Worm (Caenorhabditis elegans) whole organism, L4 larva: ENCODE results near the gene erp-44.2.
A peak's percentile ranks its signal among the peaks of the same experiment; 100 is the strongest.

Experiments used
- F10B5.3 ChIP-seq: sonication (generic microtip); optimal IDR thresholded peaks from 2 replicates; lab custom pipeline; 2016; ENCODE audit warnings: mild to moderate bottlenecking, missing genetic modification characterization, missing compliant biosample characterization
- R02D3.7 ChIP-seq: fragments of 150-350 bp; sonication (generic microtip); optimal IDR thresholded peaks from 3 replicates; lab custom pipeline; 2014; ENCODE audit warnings: missing biosample characterization, missing genetic modification characterization
- Y105C5A.15 ChIP-seq: fragments of 200-800 bp; sonication (Bioruptor generic); IDR thresholded peaks from 2 replicates; pipeline ENCODE4 v1.3.6; 2022; ENCODE audit warnings: missing genetic modification characterization, missing compliant biosample characterization
- Y48G9A.11 ChIP-seq: fragments of 200-800 bp; sonication (Bioruptor generic); IDR thresholded peaks from 2 replicates; pipeline ENCODE4 v1.3.6; 2022; ENCODE audit warnings: missing genetic modification reagents, missing genetic modification characterization, missing compliant biosample characterization
- Y5F2A.4 ChIP-seq: fragments of 200-800 bp; sonication (Bioruptor generic); optimal IDR thresholded peaks from 2 replicates; lab custom pipeline; 2018; ENCODE audit warnings: mild to moderate bottlenecking, missing genetic modification characterization, missing compliant biosample characterization
- ZK337.2 ChIP-seq: fragments of 200-800 bp; sonication (Bioruptor generic); IDR thresholded peaks from 2 replicates; pipeline ENCODE4 v1.3.6; 2022; ENCODE audit warnings: missing genetic modification reagents, missing genetic modification characterization, missing compliant biosample characterization
- aha-1 ChIP-seq: fragments of 150-350 bp; peaks from one replicate; lab custom pipeline; 2014; ENCODE audit warnings: missing biosample characterization, missing genetic modification characterization
- aly-2 ChIP-seq: sonication (generic microtip); optimal IDR thresholded peaks from 2 replicates; lab custom pipeline; 2018; ENCODE audit warnings: missing biosample characterization, missing genetic modification characterization
- arid-1 ChIP-seq: fragments of 200-800 bp; sonication (Bioruptor generic); conservative IDR thresholded peaks from 2 replicates; pipeline ENCODE4 v1.3.6; 2022; ENCODE audit warnings: missing genetic modification reagents, missing genetic modification characterization, missing compliant biosample characterization
- ceh-28 ChIP-seq: fragments of 150-350 bp; optimal IDR thresholded peaks from 2 replicates; lab custom pipeline; 2014; ENCODE audit warnings: missing biosample characterization, missing genetic modification reagents, missing genetic modification characterization
- ceh-44 ChIP-seq: fragments of 200-800 bp; sonication (Bioruptor generic); IDR thresholded peaks from 2 replicates; pipeline ENCODE4 v1.3.6; 2022; ENCODE audit warnings: missing genetic modification reagents, missing genetic modification characterization, missing compliant biosample characterization
- ces-1 ChIP-seq: fragments of 150-350 bp; sonication (generic microtip); optimal IDR thresholded peaks from 4 replicates; lab custom pipeline; 2014; ENCODE audit warnings: missing biosample characterization, missing genetic modification reagents, missing genetic modification characterization
- cey-2 ChIP-seq: sonication (generic microtip); optimal IDR thresholded peaks from 3 replicates; lab custom pipeline; 2017; ENCODE audit warnings: missing genetic modification characterization, mild to moderate bottlenecking, missing compliant biosample characterization, antibody characterized with exemption, borderline replicate concordance; ENCODE audit not compliant: insufficient read depth
- ctbp-1 ChIP-seq: fragments of 200-800 bp; sonication (Bioruptor generic); IDR thresholded peaks from 2 replicates; pipeline ENCODE4 v1.3.6; 2022; ENCODE audit warnings: missing genetic modification reagents, missing genetic modification characterization, missing compliant biosample characterization
- daf-16 ChIP-seq, 3 experiments: sonication (generic microtip); optimal IDR thresholded peaks; 2 replicates each; lab custom pipeline; 2016 to 2017; ENCODE audit warnings: missing genetic modification characterization in 3 of 3, missing genetic modification reagents in 3 of 3, mild to moderate bottlenecking in 2 of 3, missing compliant biosample characterization in 2 of 3, missing biosample characterization in 1 of 3, moderate library complexity in 1 of 3
- dmd-8 ChIP-seq: fragments of 200-800 bp; sonication (Bioruptor generic); IDR thresholded peaks from 2 replicates; pipeline ENCODE4 v1.3.6; 2022; ENCODE audit warnings: missing genetic modification characterization, missing compliant biosample characterization
- fkh-10 ChIP-seq: fragments of 150-350 bp; optimal IDR thresholded peaks from 2 replicates; lab custom pipeline; 2014; ENCODE audit warnings: missing biosample characterization, missing genetic modification reagents, missing genetic modification characterization
- gei-8 ChIP-seq: fragments of 200-800 bp; sonication (Bioruptor generic); optimal IDR thresholded peaks from 2 replicates; lab custom pipeline; 2018; ENCODE audit warnings: mild to moderate bottlenecking, missing genetic modification characterization, missing compliant biosample characterization
- hif-1 ChIP-seq, 2 experiments: sonication (generic microtip); optimal IDR thresholded peaks; 2 replicates each; lab custom pipeline; 2016 to 2017; ENCODE audit warnings: missing compliant biosample characterization in 2 of 2, missing genetic modification characterization in 2 of 2, missing genetic modification reagents in 2 of 2, missing genotype in 2 of 2, mild to moderate bottlenecking in 1 of 2
- hlh-11 ChIP-seq: fragments of 200-800 bp; sonication (Bioruptor generic); optimal IDR thresholded peaks from 2 replicates; lab custom pipeline; 2018; ENCODE audit warnings: mild to moderate bottlenecking, missing genetic modification characterization, missing compliant biosample characterization
- hlh-30 ChIP-seq: sonication (generic microtip); optimal IDR thresholded peaks from 2 replicates; lab custom pipeline; 2017; ENCODE audit warnings: antibody characterized with exemption, mild to moderate bottlenecking, missing genetic modification characterization, missing compliant biosample characterization; ENCODE audit not compliant: insufficient read depth
- lin-1 ChIP-seq: fragments of 200-800 bp; sonication (Bioruptor generic); IDR thresholded peaks from 2 replicates; pipeline ENCODE4 v1.3.6; 2022; ENCODE audit warnings: missing genetic modification reagents, missing genetic modification characterization, missing compliant biosample characterization
- lin-13 ChIP-seq: fragments of 150-350 bp; optimal IDR thresholded peaks from 2 replicates; lab custom pipeline; 2014; ENCODE audit warnings: missing biosample characterization, missing genetic modification reagents, missing genetic modification characterization
- lin-29 ChIP-seq: fragments of 200-800 bp; sonication (Bioruptor generic); IDR thresholded peaks from 2 replicates; pipeline ENCODE4 v1.3.6; 2022; ENCODE audit warnings: missing genetic modification reagents, missing genetic modification characterization, missing compliant biosample characterization
- lin-38 ChIP-seq: fragments of 200-800 bp; sonication (Bioruptor generic); IDR thresholded peaks from 2 replicates; pipeline ENCODE4 v1.3.6; 2022; ENCODE audit warnings: missing genetic modification reagents, missing genetic modification characterization, missing compliant biosample characterization
- madf-5 ChIP-seq, 2 experiments: fragments of 200-800 bp; sonication (Bioruptor generic); IDR thresholded peaks; 2 replicates each; pipeline ENCODE4 v1.3.6; 2022; ENCODE audit warnings: missing compliant biosample characterization in 2 of 2, missing genetic modification characterization in 2 of 2
- madf-9 ChIP-seq: fragments of 200-800 bp; sonication (Bioruptor generic); conservative IDR thresholded peaks from 2 replicates; pipeline ENCODE4 v1.3.6; 2022; ENCODE audit warnings: missing genetic modification reagents, missing genetic modification characterization, missing compliant biosample characterization
- mep-1 ChIP-seq: fragments of 150-350 bp; sonication (generic microtip); optimal IDR thresholded peaks from 3 replicates; lab custom pipeline; 2014; ENCODE audit warnings: missing biosample characterization, missing genetic modification characterization
- mes-2 ChIP-seq: sonication (generic microtip); optimal IDR thresholded peaks from 2 replicates; lab custom pipeline; 2016; ENCODE audit warnings: missing genotype, mild to moderate bottlenecking, missing genetic modification characterization, missing compliant biosample characterization; ENCODE audit not compliant: poor library complexity, severe bottlenecking
- nhr-11 ChIP-seq: fragments of 150-350 bp; optimal IDR thresholded peaks from 2 replicates; lab custom pipeline; 2014; ENCODE audit warnings: missing biosample characterization, missing genetic modification characterization
- nhr-25 ChIP-seq: sonication (generic microtip); optimal IDR thresholded peaks from 2 replicates; lab custom pipeline; 2017; ENCODE audit warnings: missing genetic modification characterization, mild to moderate bottlenecking, missing compliant biosample characterization, antibody characterized with exemption, moderate library complexity, borderline replicate concordance; ENCODE audit not compliant: insufficient read depth
- nhr-28 ChIP-seq: fragments of 150-350 bp; optimal IDR thresholded peaks from 2 replicates; lab custom pipeline; 2014; ENCODE audit warnings: missing biosample characterization, missing genetic modification characterization
- nhr-42 ChIP-seq: fragments of 200-800 bp; sonication (Bioruptor generic); IDR thresholded peaks from 2 replicates; pipeline ENCODE4 v1.3.6; 2022; ENCODE audit warnings: missing genetic modification characterization, missing compliant biosample characterization
- nhr-48 ChIP-seq: sonication (generic microtip); optimal IDR thresholded peaks from 2 replicates; lab custom pipeline; 2016; ENCODE audit warnings: mild to moderate bottlenecking, missing genetic modification characterization, missing compliant biosample characterization
- nhr-6 ChIP-seq: fragments of 150-350 bp; optimal IDR thresholded peaks from 2 replicates; lab custom pipeline; 2014; ENCODE audit warnings: missing biosample characterization, missing genetic modification characterization
- php-3 ChIP-seq: fragments of 200-800 bp; sonication (Bioruptor generic); IDR thresholded peaks from 2 replicates; pipeline ENCODE4 v1.3.6; 2022; ENCODE audit warnings: missing genetic modification reagents, missing genetic modification characterization, missing compliant biosample characterization
- pqm-1 ChIP-seq: sonication (generic microtip); optimal IDR thresholded peaks from 2 replicates; lab custom pipeline; 2017; ENCODE audit warnings: missing biosample characterization, missing genetic modification characterization
- rbr-2 ChIP-seq: sonication (generic microtip); optimal IDR thresholded peaks from 2 replicates; lab custom pipeline; 2016; ENCODE audit warnings: missing genotype, missing genetic modification characterization, missing compliant biosample characterization
- saeg-2 ChIP-seq: fragments of 200-800 bp; sonication (Bioruptor generic); IDR thresholded peaks from 2 replicates; pipeline ENCODE4 v1.3.6; 2022; ENCODE audit warnings: missing genetic modification reagents, missing genetic modification characterization, missing compliant biosample characterization
- sdz-12 ChIP-seq: fragments of 200-800 bp; sonication (Bioruptor generic); optimal IDR thresholded peaks from 2 replicates; lab custom pipeline; 2018; ENCODE audit warnings: mild to moderate bottlenecking, missing genetic modification characterization, missing compliant biosample characterization
- set-16 ChIP-seq: fragments of 200-800 bp; sonication (Bioruptor generic); IDR thresholded peaks from 2 replicates; pipeline ENCODE4 v1.3.6; 2022; ENCODE audit warnings: missing genetic modification reagents, missing genetic modification characterization, missing compliant biosample characterization
- skn-1 ChIP-seq: fragments of 150-350 bp; optimal IDR thresholded peaks from 2 replicates; lab custom pipeline; 2014; ENCODE audit warnings: missing biosample characterization, missing genetic modification characterization
- tag-97 ChIP-seq: fragments of 200-800 bp; sonication (Bioruptor generic); IDR thresholded peaks from 2 replicates; pipeline ENCODE4 v1.3.6; 2022; ENCODE audit warnings: missing genetic modification characterization, missing compliant biosample characterization
- tra-1 ChIP-seq: fragments of 200-800 bp; sonication (Bioruptor generic); IDR thresholded peaks from 2 replicates; pipeline ENCODE4 v1.3.6; 2022; ENCODE audit warnings: missing genetic modification reagents, missing genetic modification characterization, missing compliant biosample characterization
- unc-39 ChIP-seq: sonication (generic microtip); optimal IDR thresholded peaks from 2 replicates; lab custom pipeline; 2017; ENCODE audit warnings: missing biosample characterization, missing genetic modification characterization
- unc-62 ChIP-seq, 3 experiments: fragments of 150-350 bp in 1 of 3; sonication (generic microtip); optimal IDR thresholded peaks in 2 of 3; peaks in 1 of 3; 1 replicate in 1 of 3; 2 replicates in 2 of 3; lab custom pipeline; 2014 to 2017; ENCODE audit warnings: missing biosample characterization in 3 of 3, missing genetic modification characterization in 3 of 3, missing genetic modification reagents in 3 of 3, missing genotype in 1 of 3
- zfp-2 ChIP-seq: sonication (generic microtip); optimal IDR thresholded peaks from 2 replicates; lab custom pipeline; 2016; ENCODE audit warnings: mild to moderate bottlenecking, missing genetic modification characterization, missing compliant biosample characterization
- zfp-3 ChIP-seq: fragments of 200-800 bp; sonication (Bioruptor generic); conservative IDR thresholded peaks from 2 replicates; pipeline ENCODE4 v1.3.6; 2022; ENCODE audit warnings: missing genetic modification reagents, missing genetic modification characterization, missing compliant biosample characterization
- ztf-7 ChIP-seq: fragments of 150-350 bp; optimal IDR thresholded peaks from 2 replicates; lab custom pipeline; 2014; ENCODE audit warnings: missing biosample characterization, missing genetic modification characterization

erp-44.2 gene

ce11 chrIV:7789521-7789949 is 44.9 kb downstream of the erp-44.2 start, which contains the start of gene imp-3 (continued):
- TF ChIP-seq Y5F2A.4 (GFP tag; lab: Kevin White, UChicago), result peak; percentile 74
- peak; percentile 81 for TF ChIP-seq hlh-30 (tag; lab: Kevin White, UChicago)
- TF ChIP-seq daf-16 (GFP tag; optimal IDR thresholded peaks at IDR 0.05; lab: Kevin White, UChicago), result peak; percentile 28 to 60
- TF ChIP-seq daf-16 (tag; optimal IDR thresholded peaks at IDR 0.05; lab: Kevin White, UChicago), result peak; percentile 88
- no peak for TF ChIP-seq ztf-7 (tag; lab: Kevin White, UChicago)
- TF ChIP-seq nhr-48, result no peak
- no peak for TF ChIP-seq skn-1
- no peak for TF ChIP-seq set-16 (GFP tag; lab: Robert Waterston, UW)
- TF ChIP-seq pqm-1 (tag; lab: Kevin White, UChicago), result no peak
- no peak for TF ChIP-seq F10B5.3 (tag; lab: Kevin White, UChicago)
- TF ChIP-seq dmd-8 (GFP tag; lab: Robert Waterston, UW), result no peak
- TF ChIP-seq nhr-42 (GFP tag; lab: Robert Waterston, UW), result 0 out of 2 replicates have a peak, but pooled peaks have one; percentile 9
- TF ChIP-seq ces-1 (GFP tag; lab: Kevin White, UChicago), result no peak
- TF ChIP-seq mep-1 (tag; lab: Kevin White, UChicago), result peak; percentile 77
- TF ChIP-seq Y48G9A.11 (GFP tag; lab: Robert Waterston, UW), result peak; percentile 64
- no peak for TF ChIP-seq cey-2 (tag; lab: Kevin White, UChicago)
- 0 out of 2 replicates have a peak, but pooled peaks have one; percentile 47 for TF ChIP-seq lin-1 (GFP tag; lab: Robert Waterston, UW)
- TF ChIP-seq unc-62 (GFP tag; optimal IDR thresholded peaks at IDR 0.05 in 1 of 2; lab: Kevin White, UChicago), result peak in 1 of 2 experiments; percentile 12
- no peak for TF ChIP-seq unc-62 (tag; optimal IDR thresholded peaks at IDR 0.05; lab: Kevin White, UChicago)
- TF ChIP-seq ceh-28, result no peak
- TF ChIP-seq ctbp-1, result peak; percentile 22; the same call in 1 of the 2 replicates
- peak; percentile 64 for TF ChIP-seq rbr-2 (tag; lab: Kevin White, UChicago)
- no peak for TF ChIP-seq aly-2 (tag; lab: Kevin White, UChicago)
- TF ChIP-seq madf-5 (GFP tag; IDR thresholded peaks at IDR 0.05; lab: Robert Waterston, UW), result peak in 1 of 2 experiments; percentile 76; a peak in 2 of 4 replicates
- peak; percentile 22 for TF ChIP-seq nhr-28 (tag; lab: Kevin White, UChicago)
- TF ChIP-seq sdz-12 (GFP tag; lab: Kevin White, UChicago), result no peak
- TF ChIP-seq hif-1 (tag; optimal IDR thresholded peaks at IDR 0.05; lab: Kevin White, UChicago), result peak in 1 of 2 experiments; percentile 53
- 0 out of 2 replicates have a peak, but pooled peaks have one; percentile 30 for TF ChIP-seq php-3 (GFP tag; lab: Robert Waterston, UW)
- peak; percentile 66; the same call in 1 of the 2 replicates for TF ChIP-seq Y105C5A.15 (GFP tag; lab: Robert Waterston, UW)
- no peak for TF ChIP-seq R02D3.7 (tag; lab: Kevin White, UChicago)
- TF ChIP-seq zfp-3 (GFP tag; lab: Robert Waterston, UW), result peak; percentile 53
- peak; percentile 74 for TF ChIP-seq tra-1 (GFP tag; lab: Robert Waterston, UW)
- TF ChIP-seq gei-8, result peak; percentile 36
- 0 out of 2 replicates have a peak, but pooled peaks have one; percentile 23 for TF ChIP-seq lin-29 (GFP tag; lab: Robert Waterston, UW)
- peak; percentile 65; the same call in 1 of the 2 replicates for TF ChIP-seq arid-1 (GFP tag; lab: Robert Waterston, UW)
- TF ChIP-seq madf-9 (GFP tag; lab: Robert Waterston, UW), result no peak
- TF ChIP-seq tag-97 (GFP tag; lab: Robert Waterston, UW), result no peak
- TF ChIP-seq saeg-2 (GFP tag; lab: Robert Waterston, UW), result no peak
- TF ChIP-seq hlh-11, result peak; percentile 67
- TF ChIP-seq zfp-2 (tag; lab: Kevin White, UChicago), result no peak
- TF ChIP-seq nhr-25 (tag; lab: Kevin White, UChicago), result no peak
- no peak for TF ChIP-seq ZK337.2 (GFP tag; lab: Robert Waterston, UW)
- TF ChIP-seq aha-1 (tag; lab: Kevin White, UChicago), result peak; percentile 98
- TF ChIP-seq nhr-6 (tag; lab: Kevin White, UChicago), result peak; percentile 21
- no peak for TF ChIP-seq nhr-11 (tag; lab: Kevin White, UChicago)
- TF ChIP-seq fkh-10, result no peak
- peak; percentile 52 for TF ChIP-seq mes-2 (tag; lab: Kevin White, UChicago)
- no peak for TF ChIP-seq unc-39 (tag; lab: Kevin White, UChicago)
- TF ChIP-seq ceh-44 (GFP tag; lab: Robert Waterston, UW), result no peak
- peak; percentile 2 for TF ChIP-seq lin-13 (GFP tag; lab: Kevin White, UChicago)
- TF ChIP-seq lin-38 (GFP tag; lab: Robert Waterston, UW), result peak; percentile 77
